Fruit fly (Drosophila melanogaster): ENCODE data around the gene CG14212.

CG14212 gene

DNA sequence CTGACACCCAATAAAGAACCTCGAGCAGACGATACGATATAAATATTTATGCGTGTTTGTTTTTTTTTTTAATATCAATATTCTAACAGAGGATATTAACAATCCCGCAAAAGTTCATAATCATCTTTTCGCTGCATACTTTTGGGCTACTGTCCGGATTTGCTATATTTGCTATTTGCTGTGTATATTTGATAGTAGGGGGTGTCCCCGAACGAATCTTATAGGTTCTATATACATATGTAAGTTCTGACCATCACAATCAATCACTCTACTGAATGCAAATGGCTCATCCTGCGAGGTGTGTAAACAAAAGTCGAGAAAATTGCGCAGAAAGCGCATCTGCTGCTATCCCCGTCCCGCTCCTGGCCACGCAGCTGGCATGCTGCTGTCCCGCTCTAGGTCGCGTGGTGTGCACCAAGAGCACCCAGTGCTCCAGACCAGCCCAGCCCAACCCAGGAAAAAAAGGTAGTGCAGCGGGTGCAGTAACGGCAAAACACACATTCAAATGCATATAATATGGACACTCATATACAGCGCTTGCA lies 15.3 kb downstream of the CG14212 start:
- TF ChIP-seq ss (GFP tag; optimal IDR thresholded peaks at IDR 0.05) (peak in 1 of 2 experiments; percentile 20), OdsH (GFP tag; optimal IDR thresholded peaks at IDR 0.05) (no peak), Eip78C (GFP tag) (peak; percentile 68)

DNA sequence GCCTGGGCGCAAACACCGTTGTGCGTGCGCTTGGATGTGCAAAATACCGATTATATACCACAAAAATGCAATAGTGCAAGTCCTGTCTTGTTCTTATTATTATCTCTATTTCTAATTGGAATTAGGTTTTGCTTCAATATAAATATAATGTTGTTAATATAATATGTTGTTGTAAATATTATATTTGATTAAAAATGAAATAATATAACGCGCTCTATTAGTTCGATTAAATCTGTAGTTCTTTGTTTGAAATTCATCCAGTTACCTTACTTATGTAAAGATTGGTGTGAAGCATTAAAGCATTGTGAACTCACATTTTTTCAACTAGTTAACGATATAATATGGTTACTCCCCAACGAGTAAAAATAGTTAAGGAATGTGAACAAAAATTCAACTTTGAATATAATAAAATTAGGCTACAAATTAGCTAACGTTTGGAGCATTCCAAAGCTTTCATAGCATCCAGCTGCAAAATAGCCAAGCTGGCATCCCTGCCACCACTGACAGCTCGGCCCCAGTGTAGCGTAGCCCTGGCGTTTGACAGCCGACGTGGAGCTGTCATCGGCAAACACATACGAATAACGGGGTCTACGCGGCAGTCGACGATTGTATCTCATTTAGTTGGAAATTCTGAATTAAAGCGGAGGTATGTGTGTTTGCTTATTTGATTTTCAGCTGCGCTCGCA lies 17.5 kb downstream of the CG14212 start, which contains the start of the genes CG12237 and Sec61gamma:
CG12237 (minus strand) TSS at position 51 of the 686 bp plus-strand sequence.
Sec61gamma (plus strand) TSS at position 509 of the 686 bp plus-strand sequence.
- TF ChIP-seq CG6163 (GFP tag; IDR thresholded peaks at IDR 0.05) (peak; percentile 34; the same call in 1 of the 3 replicates), CG10669 (GFP tag; optimal IDR thresholded peaks at IDR 0.05) (no peak), achi (GFP tag; optimal IDR thresholded peaks at IDR 0.05) (peak; percentile 100), CG34406 (GFP tag; optimal IDR thresholded peaks at IDR 0.05) (no peak), acj6 (GFP tag; optimal IDR thresholded peaks at IDR 0.05) (no peak), Sox14 (GFP tag; optimal IDR thresholded peaks at IDR 0.05) (peak; percentile 61), CG1621 (tag; optimal IDR thresholded peaks at IDR 0.05) (peak; percentile 3), Eip78C (GFP tag) (peak; percentile 68), eg (GFP tag; IDR thresholded peaks at IDR 0.05) (0 out of 3 replicates have a peak, but pooled peaks have one; percentile 8), CG31627 (GFP tag; optimal IDR thresholded peaks at IDR 0.05) (peak; percentile 21)

DNA sequence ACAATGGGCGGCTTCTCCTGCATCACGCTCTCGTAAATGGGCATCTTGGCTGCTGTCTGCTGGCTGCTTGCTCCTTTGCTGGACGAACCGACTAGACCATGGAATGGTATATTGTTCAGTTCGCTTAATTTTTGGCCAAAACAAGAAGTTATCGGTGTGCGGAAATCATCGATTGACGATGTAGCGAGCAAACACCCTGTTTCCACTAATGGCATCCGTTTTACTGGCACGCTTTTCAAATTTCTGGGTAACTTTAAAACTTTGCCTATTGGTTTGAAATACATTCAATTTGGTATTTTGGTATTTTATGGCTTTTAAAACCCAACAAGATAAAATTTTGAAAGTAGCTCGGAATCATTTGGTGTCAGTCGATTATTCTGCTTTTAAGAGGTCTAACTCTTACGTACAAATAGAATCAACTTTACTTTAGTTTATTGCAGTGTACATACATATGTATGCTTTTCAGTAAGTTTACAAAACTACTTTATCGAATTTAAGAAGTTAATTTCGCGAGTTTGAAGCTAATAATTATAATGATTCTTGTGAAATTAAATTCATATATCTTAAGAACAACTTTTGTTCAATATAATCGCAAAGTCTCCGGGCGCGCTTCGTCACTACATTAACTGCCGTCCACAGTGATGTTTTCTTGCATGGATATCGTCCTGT lies 20.5 kb downstream of the CG14212 start, which contains the start of gene Arp10:
Arp10 (minus strand) TSS at position 304 of the 669 bp plus-strand sequence.
- TF ChIP-seq CG8119 (GFP tag; IDR thresholded peaks at IDR 0.05) (no peak), topi (GFP tag; optimal IDR thresholded peaks at IDR 0.05) (peak; percentile 5), Smox (GFP tag; optimal IDR thresholded peaks at IDR 0.05) (no peak), Ets96B (tag; optimal IDR thresholded peaks at IDR 0.05) (peak; percentile 7), net (GFP tag; optimal IDR thresholded peaks at IDR 0.05) (no peak), CG32006 (GFP tag; optimal IDR thresholded peaks at IDR 0.05) (no peak), salr (GFP tag; optimal IDR thresholded peaks at IDR 0.05) (no peak), svp (GFP tag) (no peak), vri (GFP tag; optimal IDR thresholded peaks at IDR 0.05) (no peak), fd85E (GFP tag; optimal IDR thresholded peaks at IDR 0.05) (no peak), Sox102F (GFP tag; optimal IDR thresholded peaks at IDR 0.05) (no peak), Eip78C (GFP tag) (peak; percentile 55), CG6276 (GFP tag; optimal IDR thresholded peaks at IDR 0.05) (no peak), Gug (GFP tag; IDR thresholded peaks at IDR 0.05) (no peak), CG8632 (GFP tag; optimal IDR thresholded peaks at IDR 0.05) (no peak), CG8319 (GFP tag; optimal IDR thresholded peaks at IDR 0.05) (no peak), CG34406 (GFP tag; optimal IDR thresholded peaks at IDR 0.05) (no peak), pdm3 (GFP tag; optimal IDR thresholded peaks at IDR 0.05) (no peak), CG31627 (GFP tag; optimal IDR thresholded peaks at IDR 0.05) (peak; percentile 26), Ets21C (GFP tag; optimal IDR thresholded peaks at IDR 0.05) (no peak), CG3032 (tag; optimal IDR thresholded peaks at IDR 0.05) (peak; percentile 12), CG16779 (tag; optimal IDR thresholded peaks at IDR 0.05) (no peak), eg (GFP tag; IDR thresholded peaks at IDR 0.05) (no peak), CG3919 (GFP tag; optimal IDR thresholded peaks at IDR 0.05) (no peak), CG1621 (tag; optimal IDR thresholded peaks at IDR 0.05) (no peak), achi (GFP tag; optimal IDR thresholded peaks at IDR 0.05) (peak; percentile 28), Hr4 (GFP tag; optimal IDR thresholded peaks at IDR 0.05) (peak; percentile 30), esn (GFP tag; optimal IDR thresholded peaks at IDR 0.05) (peak; percentile 17)
